Worm (Caenorhabditis elegans) whole organism, L2 larva: ENCODE measurements around the gene M02D8.2.

ENCODE experiments used
- lsy-2 ChIP-seq, 2 experiments: fragments of 150-350 bp in 1 of 2; sonication (generic microtip) in 1 of 2; optimal IDR thresholded peaks; 2 replicates each; lab custom pipeline; 2014 to 2017; ENCODE audit warnings: missing biosample characterization in 2 of 2, missing genetic modification characterization in 2 of 2
- mdl-1 ChIP-seq, 2 experiments: fragments of 150-350 bp in 1 of 2; sonication (generic microtip) in 1 of 2; optimal IDR thresholded peaks; 2 replicates each; lab custom pipeline; 2017; ENCODE audit warnings: missing biosample characterization in 2 of 2, missing genetic modification characterization in 2 of 2
- nhr-10 ChIP-seq: sonication (generic microtip); optimal IDR thresholded peaks from 2 replicates; lab custom pipeline; 2017; ENCODE audit warnings: missing biosample characterization, missing genetic modification characterization
- nhr-23 ChIP-seq: fragments of 150-350 bp; optimal IDR thresholded peaks from 2 replicates; lab custom pipeline; 2014; ENCODE audit warnings: missing biosample characterization, missing genetic modification reagents, missing genetic modification characterization
- nhr-25 ChIP-seq: fragments of 150-350 bp; sonication (generic microtip); optimal IDR thresholded peaks from 3 replicates; lab custom pipeline; 2014; ENCODE audit warnings: missing biosample characterization, missing genetic modification characterization
- sma-9 ChIP-seq, 2 experiments: fragments of 150-350 bp in 1 of 2; sonication (generic microtip) in 1 of 2; optimal IDR thresholded peaks; 2 replicates each; lab custom pipeline; 2014 to 2016; ENCODE audit warnings: missing genetic modification characterization in 2 of 2, mild to moderate bottlenecking in 1 of 2, missing biosample characterization in 1 of 2, missing compliant biosample characterization in 1 of 2, missing genetic modification reagents in 1 of 2, moderate library complexity in 1 of 2
- snpc-4 ChIP-seq: fragments of 150-350 bp; optimal IDR thresholded peaks from 2 replicates; lab custom pipeline; 2014; ENCODE audit warnings: missing biosample characterization, missing genetic modification characterization
- unc-62 ChIP-seq: fragments of 150-350 bp; optimal IDR thresholded peaks from 2 replicates; lab custom pipeline; 2014; ENCODE audit warnings: missing biosample characterization, missing genetic modification reagents, missing genetic modification characterization
- ztf-4 ChIP-seq: fragments of 150-350 bp; optimal IDR thresholded peaks from 2 replicates; lab custom pipeline; 2014; ENCODE audit warnings: missing biosample characterization, missing genetic modification characterization

DNA sequence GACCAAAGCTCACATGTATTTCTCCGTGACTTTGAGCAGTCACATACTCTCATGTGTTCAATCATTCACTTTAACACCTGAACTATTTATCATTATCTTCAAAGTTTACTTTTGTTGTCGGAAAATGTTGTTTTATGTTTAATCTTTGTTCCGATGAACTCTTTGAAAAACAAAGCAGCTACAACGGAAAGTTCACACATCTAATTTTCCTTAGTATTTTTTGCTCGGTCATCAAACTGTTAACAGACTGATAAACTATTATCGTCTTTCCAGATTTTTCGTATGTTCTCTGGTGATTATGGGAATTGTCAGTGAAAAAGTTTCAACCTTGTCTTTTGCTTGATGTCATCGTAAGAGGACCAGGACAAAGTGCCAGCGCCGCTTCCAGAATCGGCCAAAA, 16.5 kb downstream of the M02D8.2 start:
- TF ChIP-seq unc-62 (no peak), nhr-23 (tag; lab: Kevin White, UChicago) (no peak), nhr-10 (tag; lab: Kevin White, UChicago) (no peak), snpc-4 (tag; lab: Kevin White, UChicago) (no peak), ztf-4 (tag; lab: Kevin White, UChicago) (no peak), mdl-1 (tag; optimal IDR thresholded peaks at IDR 0.05; lab: Kevin White, UChicago) (no peak), lsy-2 (tag; optimal IDR thresholded peaks at IDR 0.05; lab: Kevin White, UChicago) (no peak), sma-9 (GFP tag; optimal IDR thresholded peaks at IDR 0.05; lab: Kevin White, UChicago) (peak; percentile 51), sma-9 (tag; optimal IDR thresholded peaks at IDR 0.05; lab: Kevin White, UChicago) (no peak), nhr-25 (tag; lab: Kevin White, UChicago) (no peak)
